Worm (Caenorhabditis elegans) whole organism, young adult: ENCODE measurements around the gene str-27.

ENCODE experiments used
- B0019.2 ChIP-seq: fragments of 200-800 bp; sonication (Bioruptor generic); conservative IDR thresholded peaks from 2 replicates; pipeline ENCODE4 v1.3.6; 2022; ENCODE audit warnings: missing genetic modification reagents, missing genetic modification characterization, missing compliant biosample characterization
- B0261.1 ChIP-seq: sonication (generic microtip); optimal IDR thresholded peaks from 2 replicates; lab custom pipeline; 2016; ENCODE audit warnings: mild to moderate bottlenecking, missing genetic modification characterization, moderate library complexity, missing compliant biosample characterization
- D2030.7 ChIP-seq: fragments of 200-800 bp; sonication (Bioruptor generic); IDR thresholded peaks from 2 replicates; pipeline ENCODE4 v1.3.6; 2022; ENCODE audit warnings: missing genetic modification reagents, missing genetic modification characterization, missing compliant biosample characterization
- F33H1.4 ChIP-seq: fragments of 200-800 bp; sonication (Bioruptor generic); IDR thresholded peaks from 2 replicates; pipeline ENCODE4 v1.3.6; 2022; ENCODE audit warnings: missing genetic modification reagents, missing genetic modification characterization, missing compliant biosample characterization
- F37B4.10 ChIP-seq: fragments of 200-800 bp; sonication (Bioruptor generic); IDR thresholded peaks from 2 replicates; pipeline ENCODE4 v1.3.6; 2022; ENCODE audit warnings: missing genetic modification characterization, missing compliant biosample characterization
- F57A8.1 ChIP-seq: fragments of 200-800 bp; sonication (Bioruptor generic); optimal IDR thresholded peaks from 2 replicates; lab custom pipeline; 2018; ENCODE audit warnings: mild to moderate bottlenecking, missing genetic modification characterization, moderate library complexity, missing compliant biosample characterization
- Y53G8AR.9 ChIP-seq: fragments of 200-800 bp; sonication (Bioruptor generic); conservative IDR thresholded peaks from 2 replicates; pipeline ENCODE4 v1.3.6; 2022; ENCODE audit warnings: missing genetic modification reagents, missing genetic modification characterization, missing compliant biosample characterization
- Y79H2A.3 ChIP-seq: fragments of 200-800 bp; sonication (Bioruptor generic); conservative IDR thresholded peaks from 2 replicates; pipeline ENCODE4 v1.3.6; 2022; ENCODE audit warnings: missing genetic modification reagents, missing genetic modification characterization, missing compliant biosample characterization
- ZK185.1 ChIP-seq: sonication (generic microtip); optimal IDR thresholded peaks from 2 replicates; lab custom pipeline; 2016; ENCODE audit warnings: mild to moderate bottlenecking, missing genetic modification characterization, missing compliant biosample characterization; ENCODE audit not compliant: poor library complexity, severe bottlenecking
- attf-3 ChIP-seq: fragments of 200-800 bp; sonication (Bioruptor generic); conservative IDR thresholded peaks from 2 replicates; pipeline ENCODE4 v1.3.6; 2022; ENCODE audit warnings: missing genetic modification reagents, missing genetic modification characterization, missing compliant biosample characterization
- attf-6 ChIP-seq: fragments of 200-800 bp; sonication (Bioruptor generic); IDR thresholded peaks from 2 replicates; pipeline ENCODE4 v1.3.6; 2022; ENCODE audit warnings: missing genetic modification reagents, missing genetic modification characterization, missing compliant biosample characterization
- bed-1 ChIP-seq: fragments of 200-800 bp; sonication (Bioruptor generic); IDR thresholded peaks from 2 replicates; pipeline ENCODE4 v1.3.6; 2022; ENCODE audit warnings: missing genetic modification reagents, missing genetic modification characterization, missing compliant biosample characterization
- bed-2 ChIP-seq: fragments of 200-800 bp; sonication (Bioruptor generic); IDR thresholded peaks from 2 replicates; pipeline ENCODE4 v1.3.6; 2022; ENCODE audit warnings: missing genetic modification reagents, missing genetic modification characterization, missing compliant biosample characterization
- cebp-2 ChIP-seq: fragments of 200-800 bp; sonication (Bioruptor generic); IDR thresholded peaks from 2 replicates; pipeline ENCODE4 v1.3.6; 2022; ENCODE audit warnings: missing genetic modification characterization, missing compliant biosample characterization
- ceh-27 ChIP-seq: fragments of 200-800 bp; sonication (Bioruptor generic); optimal IDR thresholded peaks from 2 replicates; lab custom pipeline; 2018; ENCODE audit warnings: mild to moderate bottlenecking, missing genetic modification characterization, moderate library complexity, missing compliant biosample characterization
- ceh-40 ChIP-seq: fragments of 200-800 bp; sonication (Bioruptor generic); IDR thresholded peaks from 2 replicates; pipeline ENCODE4 v1.3.6; 2022; ENCODE audit warnings: missing genetic modification characterization, missing compliant biosample characterization
- ceh-79 ChIP-seq: sonication (generic microtip); optimal IDR thresholded peaks from 2 replicates; lab custom pipeline; 2017; ENCODE audit warnings: mild to moderate bottlenecking, missing genetic modification characterization, missing compliant biosample characterization
- ceh-91 ChIP-seq: fragments of 200-800 bp; sonication (Bioruptor generic); IDR thresholded peaks from 2 replicates; pipeline ENCODE4 v1.3.6; 2022; ENCODE audit warnings: missing genetic modification reagents, missing genetic modification characterization, missing compliant biosample characterization
- chd-7 ChIP-seq: sonication (generic microtip); optimal IDR thresholded peaks from 2 replicates; lab custom pipeline; 2016; ENCODE audit warnings: mild to moderate bottlenecking, missing genetic modification characterization, moderate library complexity, missing compliant biosample characterization
- ets-4 ChIP-seq: fragments of 200-800 bp; sonication (Bioruptor generic); optimal IDR thresholded peaks from 2 replicates; lab custom pipeline; 2018; ENCODE audit warnings: mild to moderate bottlenecking, missing genetic modification characterization, missing compliant biosample characterization
- hlh-12 ChIP-seq: sonication (generic microtip); optimal IDR thresholded peaks from 2 replicates; lab custom pipeline; 2016; ENCODE audit warnings: missing genetic modification characterization, missing compliant biosample characterization
- let-526 ChIP-seq: fragments of 200-800 bp; sonication (Bioruptor generic); IDR thresholded peaks from 2 replicates; pipeline ENCODE4 v1.3.6; 2022; ENCODE audit warnings: missing genetic modification reagents, missing genetic modification characterization, missing compliant biosample characterization
- let-607 ChIP-seq, 2 experiments: fragments of 200-800 bp in 1 of 2; sonication (Bioruptor generic) in 1 of 2; sonication (generic microtip) in 1 of 2; optimal IDR thresholded peaks; 2 replicates each; lab custom pipeline; 2016 to 2018; ENCODE audit warnings: mild to moderate bottlenecking in 2 of 2, missing compliant biosample characterization in 2 of 2, missing genetic modification characterization in 2 of 2, moderate library complexity in 2 of 2, missing genotype in 1 of 2
- lin-26 ChIP-seq: fragments of 200-800 bp; sonication (Bioruptor generic); IDR thresholded peaks from 2 replicates; pipeline ENCODE4 v1.3.6; 2022; ENCODE audit warnings: missing genetic modification reagents, missing genetic modification characterization, missing compliant biosample characterization
- lsl-1 ChIP-seq: fragments of 200-800 bp; sonication (Bioruptor generic); optimal IDR thresholded peaks from 2 replicates; lab custom pipeline; 2018; ENCODE audit warnings: mild to moderate bottlenecking, missing genetic modification characterization, moderate library complexity, missing compliant biosample characterization
- madf-10 ChIP-seq: sonication (generic microtip); optimal IDR thresholded peaks from 2 replicates; lab custom pipeline; 2016; ENCODE audit warnings: mild to moderate bottlenecking, missing genetic modification characterization, missing compliant biosample characterization
- mcd-1 ChIP-seq: fragments of 200-800 bp; sonication (Bioruptor generic); IDR thresholded peaks from 2 replicates; pipeline ENCODE4 v1.3.6; 2022; ENCODE audit warnings: missing genetic modification reagents, missing genetic modification characterization, missing compliant biosample characterization
- mel-28 ChIP-seq: sonication (generic microtip); optimal IDR thresholded peaks from 2 replicates; lab custom pipeline; 2016; ENCODE audit warnings: borderline replicate concordance, mild to moderate bottlenecking, missing genetic modification characterization, missing compliant biosample characterization
- nfya-2 ChIP-seq: fragments of 200-800 bp; sonication (Bioruptor generic); IDR thresholded peaks from 2 replicates; pipeline ENCODE4 v1.3.6; 2022; ENCODE audit warnings: missing genetic modification reagents, missing genetic modification characterization, missing compliant biosample characterization
- nhr-120 ChIP-seq: fragments of 200-800 bp; sonication (Bioruptor generic); IDR thresholded peaks from 2 replicates; pipeline ENCODE4 v1.3.6; 2022; ENCODE audit warnings: missing genetic modification characterization, missing compliant biosample characterization
- pbrm-1 ChIP-seq: fragments of 200-800 bp; sonication (Bioruptor generic); IDR thresholded peaks from 2 replicates; pipeline ENCODE4 v1.3.6; 2022; ENCODE audit warnings: missing genetic modification reagents, missing genetic modification characterization, missing compliant biosample characterization
- rcor-1 ChIP-seq: fragments of 200-800 bp; sonication (Bioruptor generic); IDR thresholded peaks from 2 replicates; pipeline ENCODE4 v1.3.6; 2022; ENCODE audit warnings: missing genetic modification reagents, missing genetic modification characterization, missing compliant biosample characterization
- sdz-38 ChIP-seq: sonication (generic microtip); optimal IDR thresholded peaks from 2 replicates; lab custom pipeline; 2016; ENCODE audit warnings: missing genotype, missing genetic modification characterization, missing compliant biosample characterization
- snpc-1.1 ChIP-seq: sonication (generic microtip); optimal IDR thresholded peaks from 2 replicates; lab custom pipeline; 2017; ENCODE audit warnings: missing genetic modification characterization, mild to moderate bottlenecking, missing compliant biosample characterization, antibody characterized with exemption, moderate library complexity, missing genotype, missing genetic modification reagents; ENCODE audit not compliant: insufficient read depth
- snpc-1.3 ChIP-seq: sonication (generic microtip); optimal IDR thresholded peaks from 2 replicates; lab custom pipeline; 2017; ENCODE audit warnings: missing genetic modification characterization, mild to moderate bottlenecking, missing compliant biosample characterization, antibody characterized with exemption, moderate library complexity, missing genotype, missing genetic modification reagents; ENCODE audit not compliant: insufficient read depth
- snpc-3.4 ChIP-seq: sonication (generic microtip); optimal IDR thresholded peaks from 2 replicates; lab custom pipeline; 2017; ENCODE audit warnings: missing genetic modification characterization, mild to moderate bottlenecking, missing compliant biosample characterization, antibody characterized with exemption, moderate library complexity, missing genotype, missing genetic modification reagents
- tbx-9 ChIP-seq: sonication (generic microtip); optimal IDR thresholded peaks from 2 replicates; lab custom pipeline; 2016; ENCODE audit warnings: borderline replicate concordance, missing genetic modification characterization, inconsistent platforms, missing compliant biosample characterization
- unc-130 ChIP-seq: sonication (generic microtip); optimal IDR thresholded peaks from 2 replicates; lab custom pipeline; 2016; ENCODE audit warnings: missing genetic modification reagents, missing genetic modification characterization, missing compliant biosample characterization
- ztf-3 ChIP-seq: fragments of 200-800 bp; sonication (Bioruptor generic); optimal IDR thresholded peaks from 2 replicates; lab custom pipeline; 2018; ENCODE audit warnings: mild to moderate bottlenecking, missing genetic modification characterization, missing compliant biosample characterization
- ztf-6 ChIP-seq: fragments of 200-800 bp; sonication (Bioruptor generic); IDR thresholded peaks from 2 replicates; pipeline ENCODE4 v1.3.6; 2022; ENCODE audit warnings: missing genetic modification reagents, missing genetic modification characterization, missing compliant biosample characterization

str-27 gene

ce11 chrV:15699799-15700198 is 35.8 kb downstream of the str-27 start, which contains the start of gene nhr-199:
Gene nhr-199 (minus strand): TSS chrV:15699899.
- TF ChIP-seq tbx-9 (tag; lab: Kevin White, UChicago): no peak
- TF ChIP-seq mcd-1 (GFP tag; lab: Robert Waterston, UW): no peak
- no peak for TF ChIP-seq nfya-2 (GFP tag; lab: Robert Waterston, UW)
- no peak for TF ChIP-seq sdz-38 (tag; lab: Kevin White, UChicago)
- no peak for TF ChIP-seq snpc-1.3 (tag; lab: Kevin White, UChicago)
- no peak for TF ChIP-seq ceh-79 (tag; lab: Kevin White, UChicago)
- no peak for TF ChIP-seq let-526
- TF ChIP-seq attf-6 (GFP tag; lab: Robert Waterston, UW): no peak
- TF ChIP-seq attf-3 (GFP tag; lab: Robert Waterston, UW): no peak
- TF ChIP-seq chd-7 (tag; lab: Kevin White, UChicago): no peak
- no peak for TF ChIP-seq lin-26 (GFP tag; lab: Robert Waterston, UW)
- no peak for TF ChIP-seq mel-28 (tag; lab: Kevin White, UChicago)
- no peak for TF ChIP-seq madf-10 (tag; lab: Kevin White, UChicago)
- TF ChIP-seq ceh-91 (GFP tag; lab: Robert Waterston, UW): no peak
- TF ChIP-seq bed-1 (GFP tag; lab: Robert Waterston, UW): no peak
- TF ChIP-seq rcor-1 (GFP tag; lab: Robert Waterston, UW): no peak
- TF ChIP-seq ZK185.1: no peak

ce11 chrV:15698099-15698498 is 37.5 kb downstream of the str-27 start, which contains the start of gene srx-29:
Gene srx-29 (minus strand): TSS chrV:15698199.
- TF ChIP-seq Y79H2A.3 (GFP tag; lab: Robert Waterston, UW) (no peak), B0019.2 (GFP tag; lab: Robert Waterston, UW) (no peak), ets-4 (GFP tag; lab: Kevin White, UChicago) (no peak), cebp-2 (GFP tag; lab: Robert Waterston, UW) (no peak), let-607 (tag; optimal IDR thresholded peaks at IDR 0.05; lab: Kevin White, UChicago) (no peak), unc-130 (GFP tag; lab: Kevin White, UChicago) (no peak), let-526 (no peak), hlh-12 (no peak), lsl-1 (GFP tag; lab: Kevin White, UChicago) (no peak), ceh-40 (GFP tag; lab: Robert Waterston, UW) (no peak), B0261.1 (no peak), F33H1.4 (GFP tag; lab: Robert Waterston, UW) (no peak), ztf-3 (no peak)

DNA sequence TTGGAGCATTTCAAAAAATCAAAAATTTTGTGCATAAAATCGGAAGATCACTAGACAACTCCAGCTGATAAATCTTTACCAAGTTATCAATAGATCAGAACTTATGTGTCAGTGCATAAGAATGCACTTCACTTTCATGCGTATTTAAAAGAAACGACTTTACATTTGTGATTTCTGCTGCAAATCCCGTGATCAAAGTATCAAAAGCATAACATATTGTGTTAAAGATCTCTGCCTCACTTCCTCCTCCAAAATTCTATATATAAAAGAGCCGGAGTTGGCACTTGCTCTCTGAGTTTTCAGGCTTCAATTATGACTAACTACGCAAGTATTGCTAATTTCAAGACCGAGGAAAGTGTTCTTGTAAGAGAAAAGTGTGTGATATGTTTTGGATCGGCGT is 41.9 kb downstream of the str-27 start, which contains the start of gene nhr-198:
Gene nhr-198, plus strand, starts transcription at position 313 of the 400 bp plus-strand sequence.
- TF ChIP-seq bed-2 (GFP tag; lab: Robert Waterston, UW) (no peak), ceh-91 (GFP tag; lab: Robert Waterston, UW) (no peak), D2030.7 (GFP tag; lab: Robert Waterston, UW) (no peak), snpc-1.1 (tag; lab: Kevin White, UChicago) (no peak), ZK185.1 (no peak), nhr-120 (GFP tag; lab: Robert Waterston, UW) (no peak), snpc-3.4 (tag; lab: Kevin White, UChicago) (no peak), nfya-2 (GFP tag; lab: Robert Waterston, UW) (no peak), F57A8.1 (GFP tag; lab: Kevin White, UChicago) (no peak), F37B4.10 (GFP tag; lab: Robert Waterston, UW) (no peak), ceh-27 (GFP tag; lab: Kevin White, UChicago) (no peak), pbrm-1 (no peak), ztf-6 (GFP tag; lab: Robert Waterston, UW) (no peak), Y53G8AR.9 (GFP tag; lab: Robert Waterston, UW) (no peak)
